Worm (Caenorhabditis elegans) whole organism, L1 larva: ENCODE data around the gene ilys-1.

Source experiments
- aha-1 ChIP-seq: fragments of 150-350 bp; optimal IDR thresholded peaks from 2 replicates; lab custom pipeline; 2014; ENCODE audit warnings: missing biosample characterization, missing genetic modification characterization
- ces-1 ChIP-seq: fragments of 150-350 bp; optimal IDR thresholded peaks from 2 replicates; lab custom pipeline; 2014; ENCODE audit warnings: missing biosample characterization, missing genetic modification reagents, missing genetic modification characterization
- nhr-11 ChIP-seq: fragments of 150-350 bp; optimal IDR thresholded peaks from 2 replicates; lab custom pipeline; 2014; ENCODE audit warnings: missing biosample characterization, missing genetic modification characterization
- unc-130 ChIP-seq: fragments of 150-350 bp; optimal IDR thresholded peaks from 2 replicates; lab custom pipeline; 2017; ENCODE audit warnings: missing biosample characterization, missing genetic modification characterization, inconsistent platforms
- zag-1 ChIP-seq: fragments of 150-350 bp; optimal IDR thresholded peaks from 2 replicates; lab custom pipeline; 2014; ENCODE audit warnings: missing biosample characterization, missing genetic modification characterization

DNA sequence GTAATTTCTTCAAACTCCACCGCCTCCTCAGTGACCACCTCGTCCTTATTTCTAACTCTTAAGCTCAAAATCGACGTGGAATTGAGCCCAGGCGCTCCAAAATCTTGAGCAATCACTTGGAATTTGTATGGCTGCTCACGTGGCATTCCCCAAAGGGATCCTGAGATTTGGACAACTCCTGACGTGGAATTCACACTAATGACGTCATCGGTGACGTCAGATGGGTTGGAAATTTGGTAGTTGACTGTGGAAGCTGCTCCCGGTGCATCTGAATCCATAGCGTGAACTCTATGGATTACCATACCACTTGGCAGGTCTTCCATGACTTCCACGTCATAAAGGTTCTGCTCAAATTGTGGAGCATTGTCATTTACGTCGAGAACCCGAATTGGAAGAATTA is 15.1 kb upstream of the ilys-1 start:
- TF ChIP-seq ces-1 (GFP tag; lab: Kevin White, UChicago) (no peak), nhr-11 (tag; lab: Kevin White, UChicago) (no peak), aha-1 (tag; lab: Kevin White, UChicago) (no peak), unc-130 (tag; lab: Kevin White, UChicago) (no peak), zag-1 (tag; lab: Kevin White, UChicago) (no peak)
